Comparison of ENCODE assay signal across 4 worm cellular contexts in genomic region chrIII:6615064-6615463, ce11.
TF ChIP-seq lines count a peak whose summit lies in the region.

cmtr-2 (plus strand) TSS chrIII:6615414.

TF ChIP-seq in whole organism, L1 larva, 84 proteins besides CTCF, POLR2A, EP300 and RAD21 (continued from another document and continues in another):
- TF ChIP-seq dpl-1 (GFP tag; optimal IDR thresholded peaks at IDR 0.05; lab: Kevin White, UChicago) (peak; percentile 89 to 95 (median 95)), nhr-77 (tag; optimal IDR thresholded peaks at IDR 0.05; lab: Kevin White, UChicago) (peak; percentile 24), nhr-47 (tag; optimal IDR thresholded peaks at IDR 0.05; lab: Kevin White, UChicago) (peak; percentile 63), aha-1 (tag; optimal IDR thresholded peaks at IDR 0.05; lab: Kevin White, UChicago) (no peak), efl-1 (optimal IDR thresholded peaks at IDR 0.05; lab: Kevin White, UChicago) (peak; percentile 95 to 98), efl-1 (GFP tag; optimal IDR thresholded peaks at IDR 0.05 in 1 of 2; lab: Kevin White, UChicago) (peak; percentile 96 to 100), tbx-2 (tag; optimal IDR thresholded peaks at IDR 0.05; lab: Kevin White, UChicago) (peak; percentile 30), lin-15B (tag; optimal IDR thresholded peaks at IDR 0.05; lab: Kevin White, UChicago) (peak; percentile 40), irx-1 (tag; optimal IDR thresholded peaks at IDR 0.05; lab: Kevin White, UChicago) (peak; percentile 4), lsy-2 (tag; optimal IDR thresholded peaks at IDR 0.05; lab: Kevin White, UChicago) (peak; percentile 65 to 81), mdl-1 (tag; optimal IDR thresholded peaks at IDR 0.05; lab: Kevin White, UChicago) (peak in 1 of 2 experiments; percentile 1), ces-1 (GFP tag; optimal IDR thresholded peaks at IDR 0.05; lab: Kevin White, UChicago) (no peak), xbp-1 (tag; optimal IDR thresholded peaks at IDR 0.05; lab: Kevin White, UChicago) (peak; percentile 39), lin-13 (GFP tag; optimal IDR thresholded peaks at IDR 0.05; lab: Kevin White, UChicago) (peak; percentile 36), rnt-1 (tag; optimal IDR thresholded peaks at IDR 0.05; lab: Kevin White, UChicago) (peak; percentile 61), elt-3 (tag; optimal IDR thresholded peaks at IDR 0.05; lab: Kevin White, UChicago) (peak in 1 of 6 experiments; percentile 14), mab-9 (GFP tag; IDR thresholded peaks at IDR 0.05; lab: Robert Waterston, UW) (no peak), snpc-4 (tag; optimal IDR thresholded peaks at IDR 0.05; lab: Kevin White, UChicago) (peak; percentile 25), swsn-7 (tag; optimal IDR thresholded peaks at IDR 0.05; lab: Kevin White, UChicago) (peak; percentile 40), C04F5.9 (tag; optimal IDR thresholded peaks at IDR 0.05; lab: Kevin White, UChicago) (no peak), C16A3.4 (tag; optimal IDR thresholded peaks at IDR 0.05; lab: Kevin White, UChicago) (peak; percentile 40), nhr-28 (tag; optimal IDR thresholded peaks at IDR 0.05; lab: Kevin White, UChicago) (no peak), blmp-1 (tag; optimal IDR thresholded peaks at IDR 0.05; lab: Kevin White, UChicago) (peak; percentile 34), snu-23 (GFP tag; optimal IDR thresholded peaks at IDR 0.05; lab: Kevin White, UChicago) (peak; percentile 41), nhr-90 (tag; optimal IDR thresholded peaks at IDR 0.05; lab: Kevin White, UChicago; ENCODE audit: poor library complexity) (peak; percentile 55), lin-39 (tag; optimal IDR thresholded peaks at IDR 0.05; lab: Kevin White, UChicago) (no peak), lir-3 (tag; optimal IDR thresholded peaks at IDR 0.05; lab: Kevin White, UChicago; ENCODE audit: poor library complexity) (no peak), unc-86 (tag; optimal IDR thresholded peaks at IDR 0.05; lab: Kevin White, UChicago) (peak; percentile 10), pqm-1 (tag; optimal IDR thresholded peaks at IDR 0.05; lab: Kevin White, UChicago) (no peak), skn-1 (tag; optimal IDR thresholded peaks at IDR 0.05; lab: Kevin White, UChicago) (peak; percentile 23), dsc-1 (tag; optimal IDR thresholded peaks at IDR 0.05; lab: Kevin White, UChicago) (peak; percentile 34), nhr-11 (tag; optimal IDR thresholded peaks at IDR 0.05; lab: Kevin White, UChicago) (no peak), nhr-19 (GFP tag; conservative IDR thresholded peaks at IDR 0.05; lab: Robert Waterston, UW) (peak; percentile 79)

TF ChIP-seq in whole organism, L2 larva, 48 proteins besides CTCF, POLR2A, EP300 and RAD21 (continued from another document):
- peak; percentile 27 for TF ChIP-seq fos-1 (tag; optimal IDR thresholded peaks at IDR 0.05; lab: Kevin White, UChicago)
- TF ChIP-seq aly-2 (tag; optimal IDR thresholded peaks at IDR 0.05; lab: Kevin White, UChicago): no peak
- no peak for TF ChIP-seq blmp-1 (tag; optimal IDR thresholded peaks at IDR 0.05; lab: Kevin White, UChicago; ENCODE audit: insufficient read depth)
- TF ChIP-seq nhr-10 (tag; optimal IDR thresholded peaks at IDR 0.05; lab: Kevin White, UChicago): no peak
- TF ChIP-seq nhr-23 (tag; optimal IDR thresholded peaks at IDR 0.05; lab: Kevin White, UChicago): no peak
- no peak for TF ChIP-seq peb-1 (tag; optimal IDR thresholded peaks at IDR 0.05; lab: Kevin White, UChicago)
- peak; percentile 81 for TF ChIP-seq unc-55 (GFP tag; optimal IDR thresholded peaks at IDR 0.05; lab: Kevin White, UChicago)
- no peak for TF ChIP-seq zag-1 (tag; optimal IDR thresholded peaks at IDR 0.05; lab: Kevin White, UChicago)
- TF ChIP-seq mbf-1 (tag; optimal IDR thresholded peaks at IDR 0.05; lab: Kevin White, UChicago): no peak
- TF ChIP-seq nhr-21 (tag; optimal IDR thresholded peaks at IDR 0.05; lab: Kevin White, UChicago): peak; percentile 7
- TF ChIP-seq alr-1 (tag; optimal IDR thresholded peaks at IDR 0.05; lab: Kevin White, UChicago): no peak
- peak; percentile 23 to 77 for TF ChIP-seq lsy-2 (tag; optimal IDR thresholded peaks at IDR 0.05; lab: Kevin White, UChicago)
- TF ChIP-seq nhr-129 (tag; optimal IDR thresholded peaks at IDR 0.05; lab: Kevin White, UChicago): peak; percentile 26
- peak; percentile 51 for TF ChIP-seq crh-2 (tag; optimal IDR thresholded peaks at IDR 0.05; lab: Kevin White, UChicago)
- TF ChIP-seq mab-5 (tag; optimal IDR thresholded peaks at IDR 0.05; lab: Kevin White, UChicago): peak; percentile 13
- no peak for TF ChIP-seq ztf-11 (tag; optimal IDR thresholded peaks at IDR 0.05; lab: Kevin White, UChicago)
- TF ChIP-seq lin-11 (tag; optimal IDR thresholded peaks at IDR 0.05; lab: Kevin White, UChicago): no peak
- TF ChIP-seq sem-4 (tag; optimal IDR thresholded peaks at IDR 0.05; lab: Kevin White, UChicago): no peak

TF ChIP-seq in whole organism, L3 larva, 47 proteins besides CTCF, POLR2A, EP300 and RAD21 (continued from another document):
- no peak for TF ChIP-seq mml-1 (tag; optimal IDR thresholded peaks at IDR 0.05; lab: Kevin White, UChicago)
- TF ChIP-seq fkh-10 (GFP tag; optimal IDR thresholded peaks at IDR 0.05; lab: Kevin White, UChicago): no peak
- TF ChIP-seq nhr-25 (tag; optimal IDR thresholded peaks at IDR 0.05; lab: Kevin White, UChicago): no peak
- TF ChIP-seq aly-2 (tag; optimal IDR thresholded peaks at IDR 0.05; lab: Kevin White, UChicago): no peak
- TF ChIP-seq elt-2 (tag; optimal IDR thresholded peaks at IDR 0.05; lab: Kevin White, UChicago): peak; percentile 14
- TF ChIP-seq egl-5 (tag; optimal IDR thresholded peaks at IDR 0.05; lab: Kevin White, UChicago): peak; percentile 52
- TF ChIP-seq fkh-2 (tag; optimal IDR thresholded peaks at IDR 0.05; lab: Kevin White, UChicago): no peak
- TF ChIP-seq pha-4 (tag; optimal IDR thresholded peaks at IDR 0.05; lab: Kevin White, UChicago): peak; percentile 71
- peak; percentile 17 for TF ChIP-seq R02D3.7 (tag; optimal IDR thresholded peaks at IDR 0.05; lab: Kevin White, UChicago)
- TF ChIP-seq nfya-1 (tag; optimal IDR thresholded peaks at IDR 0.05; lab: Kevin White, UChicago; ENCODE audit: insufficient read depth): peak; percentile 49
- TF ChIP-seq ZK546.5 (tag; optimal IDR thresholded peaks at IDR 0.05; lab: Kevin White, UChicago): no peak
- TF ChIP-seq snpc-4 (tag; optimal IDR thresholded peaks at IDR 0.05; lab: Kevin White, UChicago): no peak

TF ChIP-seq in whole organism, L4 larva, 104 proteins besides CTCF, POLR2A, EP300 and RAD21 (continued from another document):
- TF ChIP-seq T20F7.1 (GFP tag; optimal IDR thresholded peaks at IDR 0.05; lab: Kevin White, UChicago) (peak; percentile 31), mxl-2 (GFP tag; conservative IDR thresholded peaks at IDR 0.05; lab: Robert Waterston, UW) (no peak), fos-1 (tag; optimal IDR thresholded peaks at IDR 0.05; lab: Kevin White, UChicago) (no peak), mes-2 (tag; optimal IDR thresholded peaks at IDR 0.05; lab: Kevin White, UChicago; ENCODE audit: poor library complexity, severe bottlenecking) (peak; percentile 79), hlh-30 (tag; optimal IDR thresholded peaks at IDR 0.05; lab: Kevin White, UChicago; ENCODE audit: insufficient read depth) (peak; percentile 11), ceh-62 (tag; optimal IDR thresholded peaks at IDR 0.05; lab: Kevin White, UChicago) (no peak), vab-7 (GFP tag; IDR thresholded peaks at IDR 0.05; lab: Robert Waterston, UW) (no peak), rbr-2 (tag; optimal IDR thresholded peaks at IDR 0.05; lab: Kevin White, UChicago) (peak; percentile 12), sdz-12 (GFP tag; optimal IDR thresholded peaks at IDR 0.05; lab: Kevin White, UChicago) (no peak), cey-2 (tag; optimal IDR thresholded peaks at IDR 0.05; lab: Kevin White, UChicago; ENCODE audit: borderline replicate concordance, insufficient read depth) (no peak), lsy-2 (tag; optimal IDR thresholded peaks at IDR 0.05; lab: Kevin White, UChicago) (peak in 1 of 2 experiments; percentile 70), daf-16 (GFP tag; optimal IDR thresholded peaks at IDR 0.05; lab: Kevin White, UChicago) (no peak), daf-16 (tag; optimal IDR thresholded peaks at IDR 0.05; lab: Kevin White, UChicago) (peak; percentile 28)
